Worm (Caenorhabditis elegans): ENCODE measurements around the gene ZK1236.9.

Gene ZK1236.9

DNA sequence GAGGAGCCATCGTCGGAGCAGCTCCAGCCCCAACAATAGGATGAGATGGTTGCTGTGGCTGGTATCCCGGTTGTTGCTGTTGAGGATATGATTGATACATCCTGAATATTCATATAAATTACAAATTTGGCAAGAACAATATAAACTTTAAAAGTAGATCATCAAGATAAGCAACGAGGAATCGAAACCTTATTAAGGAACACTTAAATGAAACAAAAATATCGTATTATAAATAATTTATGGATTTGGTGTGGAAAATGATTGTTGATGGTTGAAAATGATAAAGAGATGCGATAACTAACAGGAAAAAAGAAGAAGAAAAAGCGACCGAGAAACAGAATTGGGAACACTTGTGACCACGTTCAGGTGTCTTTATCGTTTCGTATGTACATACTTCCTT lies 4.3 kb upstream of the ZK1236.9 start, which contains the start of gene pqn-96 (continued):
- TF ChIP-seq hlh-26 (GFP tag; conservative IDR thresholded peaks at IDR 0.05), result no peak
- TF ChIP-seq lsl-1 (GFP tag; optimal IDR thresholded peaks at IDR 0.05), result no peak
- TF ChIP-seq B0261.1 (tag; optimal IDR thresholded peaks at IDR 0.05), result no peak
- no peak for TF ChIP-seq gei-17 (GFP tag; optimal IDR thresholded peaks at IDR 0.05)

DNA sequence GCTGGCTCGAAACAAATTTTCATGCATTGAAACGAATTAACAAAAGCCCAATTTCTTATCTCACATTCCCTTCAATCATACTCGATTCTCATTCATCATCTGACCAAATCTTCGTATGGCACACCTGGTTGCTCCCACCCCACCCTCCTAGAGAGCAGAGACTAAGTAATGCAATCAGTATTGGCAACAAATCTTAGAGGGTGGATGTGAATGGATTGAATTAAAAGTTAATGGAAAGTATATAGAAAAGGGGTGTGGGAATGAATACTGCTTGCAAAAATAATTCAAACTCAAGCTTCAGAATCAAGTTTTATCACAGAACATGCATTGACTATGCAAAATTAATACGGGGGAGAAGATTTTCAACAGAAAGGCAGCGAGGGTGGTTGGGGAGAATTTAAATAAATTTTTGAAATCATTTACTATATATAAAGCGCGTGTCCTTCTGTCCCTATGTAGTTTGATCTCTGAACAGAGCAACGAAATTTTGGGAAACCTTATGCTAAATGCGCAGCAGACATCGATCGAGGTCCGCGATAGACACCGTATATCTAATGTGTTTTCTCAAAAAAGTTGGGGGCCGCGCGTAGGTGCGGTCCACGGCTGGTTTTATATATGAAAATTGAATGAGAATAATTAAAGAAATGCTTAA lies 2.9 kb upstream of the ZK1236.9 start:
- TF ChIP-seq nhr-27 (tag; optimal IDR thresholded peaks at IDR 0.05), result no peak
- peak; percentile 30 for TF ChIP-seq snpc-1.1 (tag; optimal IDR thresholded peaks at IDR 0.05; ENCODE audit: insufficient read depth)
- no peak for TF ChIP-seq him-1 (tag; optimal IDR thresholded peaks at IDR 0.05)
- TF ChIP-seq C06A6.2 (GFP tag; conservative IDR thresholded peaks at IDR 0.05), result no peak
- TF ChIP-seq snpc-4 (GFP tag; optimal IDR thresholded peaks at IDR 0.05), result peak; percentile 33
- TF ChIP-seq snpc-4 (tag; optimal IDR thresholded peaks at IDR 0.05), result peak in 2 of 4 experiments; percentile 61 to 81
- TF ChIP-seq hmg-1.2 (GFP tag; IDR thresholded peaks at IDR 0.05), result 0 out of 2 replicates have a peak, but pooled peaks have one; percentile 22
- 0 out of 2 replicates have a peak, but pooled peaks have one; percentile 11 for TF ChIP-seq B0336.3 (GFP tag; IDR thresholded peaks at IDR 0.05)
- TF ChIP-seq fkh-3 (tag; optimal IDR thresholded peaks at IDR 0.05), result no peak

DNA sequence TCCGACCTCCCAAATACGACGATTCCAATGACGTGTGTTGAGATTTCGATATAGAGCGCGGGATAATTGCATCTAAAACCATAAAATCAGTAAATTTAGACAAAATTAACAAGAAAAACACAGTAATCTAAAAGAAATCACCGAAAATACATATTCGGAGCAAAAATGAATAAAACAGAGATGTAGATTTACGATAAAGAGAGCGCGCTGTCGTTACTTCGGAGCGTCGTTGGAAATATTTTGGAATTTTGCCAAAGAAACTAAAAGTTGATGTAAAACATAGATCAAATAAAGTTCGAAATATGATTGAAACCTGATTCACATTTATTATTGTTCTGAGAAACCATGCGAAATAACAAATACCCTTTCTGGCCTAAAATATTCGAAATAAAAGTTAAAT lies 2.8 kb downstream of the ZK1236.9 start, which contains the start of gene ZK1236.5:
Gene ZK1236.5 (minus strand): TSS at position 72 of the 400 bp plus-strand sequence.
- TF ChIP-seq Y95B8A.8 (GFP tag; IDR thresholded peaks at IDR 0.05) (no peak), him-1 (tag; optimal IDR thresholded peaks at IDR 0.05) (peak; percentile 46), F37B4.10 (GFP tag; IDR thresholded peaks at IDR 0.05) (no peak), attf-3 (GFP tag; conservative IDR thresholded peaks at IDR 0.05) (peak; percentile 93), ceh-100 (GFP tag; IDR thresholded peaks at IDR 0.05) (no peak), Y53F4B.3 (GFP tag; IDR thresholded peaks at IDR 0.05) (no peak), lin-35 (GFP tag; optimal IDR thresholded peaks at IDR 0.05) (peak in 1 of 3 experiments; percentile 4)

DNA sequence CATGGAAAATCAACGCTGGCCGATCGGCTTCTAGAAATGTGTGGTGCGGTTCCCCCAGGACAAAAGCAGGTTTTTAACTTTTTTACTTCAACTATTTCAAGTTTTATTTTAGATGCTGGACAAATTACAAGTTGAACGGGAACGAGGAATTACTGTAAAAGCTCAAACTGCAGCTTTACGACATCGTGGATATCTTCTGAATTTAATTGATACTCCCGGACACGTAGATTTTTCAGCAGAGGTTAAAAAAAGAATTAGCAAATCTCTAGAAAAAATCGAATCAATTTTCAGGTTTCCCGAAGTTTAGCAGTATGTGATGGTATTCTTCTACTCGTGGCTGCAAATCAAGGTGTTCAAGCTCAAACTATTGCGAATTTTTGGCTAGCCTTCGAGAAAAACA lies 5.5 kb downstream of the ZK1236.9 start:
- TF ChIP-seq hmg-20 (GFP tag; IDR thresholded peaks at IDR 0.05), result no peak
- no peak for TF ChIP-seq lir-1 (GFP tag; conservative IDR thresholded peaks at IDR 0.05)
- no peak for TF ChIP-seq zfh-2 (GFP tag; conservative IDR thresholded peaks at IDR 0.05)

DNA sequence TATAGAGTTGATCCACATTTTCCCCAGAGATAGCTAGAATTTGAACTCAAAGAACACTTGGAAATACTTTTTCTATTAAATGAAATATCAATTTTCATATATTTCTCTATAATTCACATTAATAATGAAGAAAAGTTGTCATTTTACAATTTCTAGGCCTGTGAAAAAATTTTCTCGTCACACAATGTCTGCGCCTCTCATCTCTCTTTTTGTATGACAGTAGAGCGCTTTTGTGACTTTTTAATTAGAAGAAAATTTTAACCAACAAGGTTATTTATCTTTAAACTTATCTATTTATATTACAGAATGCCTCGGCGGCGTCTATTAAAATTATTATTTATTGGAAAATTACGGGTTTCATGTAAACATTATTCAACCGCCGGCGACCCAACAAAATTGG lies 5.9 kb downstream of the ZK1236.9 start, which contains the start of gene ZK1236.1:
Gene ZK1236.1 (plus strand): TSS at position 263 of the 400 bp plus-strand sequence.
- TF ChIP-seq D2030.7 (GFP tag; IDR thresholded peaks at IDR 0.05), result peak; percentile 44; the same call in 1 of the 2 replicates
- peak; percentile 55; the same call in 1 of the 2 replicates for TF ChIP-seq attf-3 (GFP tag; conservative IDR thresholded peaks at IDR 0.05)
- peak; percentile 1 for TF ChIP-seq F23B12.7 (tag; optimal IDR thresholded peaks at IDR 0.05; ENCODE audit: insufficient read depth)
- no peak for TF ChIP-seq ama-1 (optimal IDR thresholded peaks at IDR 0.05)
- no peak for TF ChIP-seq ama-1 (GFP tag; optimal IDR thresholded peaks at IDR 0.05)
- TF ChIP-seq nhr-80 (tag; optimal IDR thresholded peaks at IDR 0.05), result no peak
- peak; percentile 59 for TF ChIP-seq lsl-1 (GFP tag; optimal IDR thresholded peaks at IDR 0.05)
- peak; percentile 36; the same call in 1 of the 2 replicates for TF ChIP-seq F33H1.4 (GFP tag; IDR thresholded peaks at IDR 0.05)
- peak; percentile 95 for TF ChIP-seq madf-8 (GFP tag; conservative IDR thresholded peaks at IDR 0.05)
- TF ChIP-seq madf-6 (GFP tag; IDR thresholded peaks at IDR 0.05), result peak; percentile 96
- TF ChIP-seq gei-17 (GFP tag; optimal IDR thresholded peaks at IDR 0.05), result no peak
- TF ChIP-seq snpc-1.3 (tag; optimal IDR thresholded peaks at IDR 0.05; ENCODE audit: insufficient read depth), result peak; percentile 7
- no peak for TF ChIP-seq B0261.1 (tag; optimal IDR thresholded peaks at IDR 0.05)
- peak; percentile 81 for TF ChIP-seq xnd-1 (tag; optimal IDR thresholded peaks at IDR 0.05)
- no peak for TF ChIP-seq ekl-4 (GFP tag; IDR thresholded peaks at IDR 0.05)
